Worm (Caenorhabditis elegans): ENCODE measurements around the gene T28F3.11.

Gene T28F3.11

DNA sequence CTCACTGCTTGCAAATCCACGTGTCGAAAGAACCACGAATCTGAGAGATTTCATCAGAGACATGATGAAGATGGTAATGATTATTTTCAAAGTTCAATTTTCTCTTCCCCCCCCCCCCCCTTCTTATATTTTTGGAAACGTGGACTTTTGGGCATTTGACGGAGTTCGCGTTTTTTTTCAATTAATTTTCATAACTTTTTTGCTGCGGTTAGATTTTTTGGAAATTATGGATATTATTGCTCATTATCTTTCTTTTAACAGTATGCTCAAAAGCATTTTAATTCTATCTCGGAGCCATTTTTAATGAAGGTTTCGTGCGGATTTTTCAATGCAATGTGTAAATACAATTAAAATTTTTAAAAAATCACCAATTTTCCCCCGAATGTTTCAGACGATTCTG lies 32.2 kb downstream of the T28F3.11 start, which contains the start of gene phyh-1:
Gene phyh-1, minus strand, starts transcription at position 101 of the 400 bp plus-strand sequence.
- TF ChIP-seq unc-55 (GFP tag; optimal IDR thresholded peaks at IDR 0.05) (no peak), C08G9.2 (tag; optimal IDR thresholded peaks at IDR 0.05) (no peak), unc-42 (tag; optimal IDR thresholded peaks at IDR 0.05) (no peak), ceh-2 (tag; optimal IDR thresholded peaks at IDR 0.05) (no peak), fkh-10 (GFP tag; optimal IDR thresholded peaks at IDR 0.05) (no peak), C38D4.7 (GFP tag; optimal IDR thresholded peaks at IDR 0.05) (no peak), sox-4 (tag; optimal IDR thresholded peaks at IDR 0.05) (no peak), Y22D7AL.16 (tag; optimal IDR thresholded peaks at IDR 0.05) (no peak), che-1 (tag; optimal IDR thresholded peaks at IDR 0.05) (no peak), hlh-30 (tag; optimal IDR thresholded peaks at IDR 0.05; ENCODE audit: insufficient read depth) (no peak), zip-5 (tag; optimal IDR thresholded peaks at IDR 0.05) (no peak), odd-2 (tag; optimal IDR thresholded peaks at IDR 0.05) (no peak), dve-1 (tag; optimal IDR thresholded peaks at IDR 0.05) (no peak), unc-3 (GFP tag; conservative IDR thresholded peaks at IDR 0.05) (no peak), unc-3 (tag; optimal IDR thresholded peaks at IDR 0.05) (no peak), nhr-232 (tag; optimal IDR thresholded peaks at IDR 0.05) (no peak)

ce11 chrIV:17258824-17259223 lies 32.7 kb downstream of the T28F3.11 start:
- no peak for TF ChIP-seq hlh-8 (tag; optimal IDR thresholded peaks at IDR 0.05)
- no peak for TF ChIP-seq ceh-48 (tag; optimal IDR thresholded peaks at IDR 0.05)
- no peak for TF ChIP-seq ceh-6 (GFP tag; optimal IDR thresholded peaks at IDR 0.05)
- TF ChIP-seq lin-11 (tag; optimal IDR thresholded peaks at IDR 0.05) = no peak
- no peak for TF ChIP-seq hlh-6 (tag; optimal IDR thresholded peaks at IDR 0.05)
- no peak for TF ChIP-seq ama-1 (optimal IDR thresholded peaks at IDR 0.05)
- no peak for TF ChIP-seq tbx-7 (tag; optimal IDR thresholded peaks at IDR 0.05)
- no peak for TF ChIP-seq rnt-1 (tag; optimal IDR thresholded peaks at IDR 0.05)
- TF ChIP-seq ztf-16 (tag; optimal IDR thresholded peaks at IDR 0.05) = no peak
- TF ChIP-seq mec-3 (tag; optimal IDR thresholded peaks at IDR 0.05; ENCODE audit: borderline replicate concordance) = no peak
- TF ChIP-seq che-1 (tag; optimal IDR thresholded peaks at IDR 0.05) = no peak
- TF ChIP-seq ceh-30 (tag; optimal IDR thresholded peaks at IDR 0.05) = no peak
- TF ChIP-seq elt-4 (tag; optimal IDR thresholded peaks at IDR 0.05) = no peak
- no peak for TF ChIP-seq ceh-24 (tag; optimal IDR thresholded peaks at IDR 0.05)
- no peak for TF ChIP-seq ceh-14 (tag; optimal IDR thresholded peaks at IDR 0.05)
- TF ChIP-seq elt-2 (tag; optimal IDR thresholded peaks at IDR 0.05) = no peak

- TF ChIP-seq ceh-48 (tag; optimal IDR thresholded peaks at IDR 0.05) = no peak
These were observed 36.5 kb downstream of the T28F3.11 start, which contains the start of gene gtf-2E1 for ce11 chrIV:17255001-17255400. gtf-2E1 (plus strand) TSS chrIV:17255301.

ce11 chrIV:17253435-17253834 lies 38.0 kb downstream of the T28F3.11 start:
- TF ChIP-seq unc-3 (GFP tag; conservative IDR thresholded peaks at IDR 0.05) (no peak), unc-3 (tag; optimal IDR thresholded peaks at IDR 0.05) (no peak), syd-9 (tag; optimal IDR thresholded peaks at IDR 0.05) (no peak), unc-55 (GFP tag; optimal IDR thresholded peaks at IDR 0.05) (no peak), eyg-1 (tag; optimal IDR thresholded peaks at IDR 0.05) (no peak), fax-1 (tag; optimal IDR thresholded peaks at IDR 0.05) (no peak), sdc-2 (tag; optimal IDR thresholded peaks at IDR 0.05) (no peak), ceh-9 (tag; optimal IDR thresholded peaks at IDR 0.05) (no peak), hlh-13 (GFP tag; optimal IDR thresholded peaks at IDR 0.05) (no peak), ttx-3 (tag; optimal IDR thresholded peaks at IDR 0.05) (no peak), K09A11.1 (tag; optimal IDR thresholded peaks at IDR 0.05; ENCODE audit: insufficient read depth) (no peak)
